Worm (Caenorhabditis elegans): ENCODE data around the gene tex-2.
A peak's percentile ranks its signal among the peaks of the same experiment; 100 is the strongest.

DNA sequence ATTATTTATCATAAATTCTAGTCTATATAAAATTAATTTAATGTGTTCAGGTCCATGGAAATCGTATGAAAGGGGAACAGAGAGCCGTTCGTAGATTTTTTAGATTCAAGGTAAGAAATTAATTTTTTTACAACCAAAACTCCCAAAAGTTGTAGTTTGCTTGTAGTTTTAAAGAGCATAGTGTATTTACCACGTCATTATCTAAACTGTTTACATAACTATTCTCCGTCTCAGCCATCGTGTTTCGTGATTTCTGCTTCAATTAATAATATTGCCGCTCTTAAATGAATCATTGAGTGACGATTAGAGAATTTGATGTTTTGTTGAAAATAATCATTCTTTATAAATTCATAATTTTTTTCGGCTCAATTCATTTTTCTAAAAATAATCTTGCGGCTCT lies 37.9 kb upstream of the tex-2 start, which contains the start of gene cgt-3:
- TF ChIP-seq mbf-1 (tag; optimal IDR thresholded peaks at IDR 0.05), result no peak
- TF ChIP-seq elt-3 (tag; optimal IDR thresholded peaks at IDR 0.05), result no peak
- peak; percentile 13 for TF ChIP-seq lin-13 (GFP tag; optimal IDR thresholded peaks at IDR 0.05)

Data from whole organism, L2 larva.